Fruit fly (Drosophila melanogaster) Kc167 (cell line): Measurements from ENCODE around the gene RanBP3.

Experiments
- Myc ChIP-seq: fragments of >200 bp; optimal IDR thresholded peaks from 2 replicates; lab custom pipeline; 2017; ENCODE audit warnings: missing external identifiers
- Sin3A ChIP-seq: fragments of >200 bp; optimal IDR thresholded peaks from 2 replicates; lab custom pipeline; 2018; ENCODE audit warnings: missing external identifiers
- h ChIP-seq: fragments of >200 bp; optimal IDR thresholded peaks from 3 replicates; lab custom pipeline; 2018; ENCODE audit warnings: missing external identifiers
- insv ChIP-seq: fragments of >200 bp; optimal IDR thresholded peaks from 3 replicates; lab custom pipeline; 2018; ENCODE audit warnings: missing external identifiers
- psq ChIP-seq: fragments of >200 bp; optimal IDR thresholded peaks from 2 replicates; lab custom pipeline; 2017; ENCODE audit warnings: missing external identifiers
- ttk ChIP-seq: sonication (Bioruptor generic); optimal IDR thresholded peaks from 2 replicates; lab custom pipeline; 2017; ENCODE audit warnings: missing external identifiers

dm6 chr3R:23740968-23741367 is 11.7 kb downstream of the RanBP3 start:
- TF ChIP-seq insv (lab: Kevin White, UChicago) (no peak), psq (lab: Kevin White, UChicago) (no peak), h (no peak), ttk (lab: Kevin White, UChicago) (no peak), Myc (lab: Kevin White, UChicago) (no peak), Sin3A (lab: Kevin White, UChicago) (no peak)
